Worm (Caenorhabditis elegans) whole organism, L4 larva: ENCODE measurements around the gene pst-2.

Experiments
- daf-19 ChIP-seq: fragments of 200-800 bp; sonication (Bioruptor generic); conservative IDR thresholded peaks from 2 replicates; pipeline ENCODE4 v1.3.6; 2022; ENCODE audit warnings: missing genetic modification characterization, missing compliant biosample characterization
- dpl-1 ChIP-seq: fragments of 150-350 bp; optimal IDR thresholded peaks from 2 replicates; lab custom pipeline; 2014; ENCODE audit warnings: missing biosample characterization, missing genetic modification reagents, missing genetic modification characterization
- egl-43 ChIP-seq: fragments of 200-800 bp; sonication (Bioruptor generic); IDR thresholded peaks from 2 replicates; pipeline ENCODE4 v1.3.6; 2022; ENCODE audit warnings: missing genetic modification reagents, missing genetic modification characterization, missing compliant biosample characterization
- lin-38 ChIP-seq: fragments of 200-800 bp; sonication (Bioruptor generic); IDR thresholded peaks from 2 replicates; pipeline ENCODE4 v1.3.6; 2022; ENCODE audit warnings: missing genetic modification reagents, missing genetic modification characterization, missing compliant biosample characterization
- lsy-2 ChIP-seq, 2 experiments: fragments of 150-350 bp in 1 of 2; sonication (generic microtip) in 1 of 2; optimal IDR thresholded peaks; 2 replicates each; lab custom pipeline; 2014 to 2017; ENCODE audit warnings: missing biosample characterization in 2 of 2, missing genetic modification characterization in 2 of 2
- nhr-10 ChIP-seq: fragments of 150-350 bp; optimal IDR thresholded peaks from 2 replicates; lab custom pipeline; 2014; ENCODE audit warnings: missing biosample characterization, missing genetic modification characterization
- nhr-76 ChIP-seq: fragments of 150-350 bp; optimal IDR thresholded peaks from 2 replicates; lab custom pipeline; 2014; ENCODE audit warnings: missing biosample characterization, missing genetic modification characterization
- unc-62 ChIP-seq, 3 experiments: fragments of 150-350 bp in 1 of 3; sonication (generic microtip); optimal IDR thresholded peaks in 2 of 3; peaks in 1 of 3; 1 replicate in 1 of 3; 2 replicates in 2 of 3; lab custom pipeline; 2014 to 2017; ENCODE audit warnings: missing biosample characterization in 3 of 3, missing genetic modification characterization in 3 of 3, missing genetic modification reagents in 3 of 3, missing genotype in 1 of 3
- zip-11 ChIP-seq: fragments of 200-800 bp; sonication (Bioruptor generic); IDR thresholded peaks from 2 replicates; pipeline ENCODE4 v1.3.6; 2022; ENCODE audit warnings: missing genetic modification characterization, missing compliant biosample characterization

- TF ChIP-seq lin-38 (GFP tag; lab: Robert Waterston, UW) (no peak), unc-62 (GFP tag; optimal IDR thresholded peaks at IDR 0.05 in 1 of 2; lab: Kevin White, UChicago) (peak in 1 of 2 experiments; percentile 50), unc-62 (tag; optimal IDR thresholded peaks at IDR 0.05; lab: Kevin White, UChicago) (no peak), lsy-2 (tag; optimal IDR thresholded peaks at IDR 0.05; lab: Kevin White, UChicago) (no peak), nhr-76 (tag; lab: Kevin White, UChicago) (no peak), daf-19 (GFP tag; lab: Robert Waterston, UW) (no peak), zip-11 (GFP tag; lab: Robert Waterston, UW) (no peak), egl-43 (GFP tag; lab: Robert Waterston, UW) (no peak), nhr-10 (no peak), dpl-1 (GFP tag; lab: Kevin White, UChicago) (no peak)
These were observed 41.3 kb downstream of the pst-2 start for ce11 chrIII:5721488-5721887.
